Worm (Caenorhabditis elegans) whole organism, L4 larva: ENCODE data around the gene aqp-2.

Experiments used
- F26F4.8 ChIP-seq: fragments of 200-800 bp; sonication (Bioruptor generic); conservative IDR thresholded peaks from 2 replicates; pipeline ENCODE4 v1.3.6; 2022; ENCODE audit warnings: missing genetic modification characterization, missing compliant biosample characterization
- F49E8.2 ChIP-seq: sonication (generic microtip); optimal IDR thresholded peaks from 2 replicates; lab custom pipeline; 2016; ENCODE audit warnings: missing compliant biosample characterization, mild to moderate bottlenecking, missing genetic modification characterization, borderline replicate concordance
- Y48G9A.11 ChIP-seq: fragments of 200-800 bp; sonication (Bioruptor generic); IDR thresholded peaks from 2 replicates; pipeline ENCODE4 v1.3.6; 2022; ENCODE audit warnings: missing genetic modification reagents, missing genetic modification characterization, missing compliant biosample characterization
- Y5F2A.4 ChIP-seq: fragments of 200-800 bp; sonication (Bioruptor generic); optimal IDR thresholded peaks from 2 replicates; lab custom pipeline; 2018; ENCODE audit warnings: mild to moderate bottlenecking, missing genetic modification characterization, missing compliant biosample characterization
- Y75B8A.6 ChIP-seq: fragments of 200-800 bp; sonication (Bioruptor generic); IDR thresholded peaks from 2 replicates; pipeline ENCODE4 v1.3.6; 2022; ENCODE audit warnings: missing genetic modification reagents, missing genetic modification characterization, missing compliant biosample characterization
- ZK546.5 ChIP-seq, 2 experiments: sonication (generic microtip); optimal IDR thresholded peaks; 2 replicates each; lab custom pipeline; 2017; ENCODE audit warnings: missing biosample characterization in 2 of 2, missing genetic modification characterization in 2 of 2
- aha-1 ChIP-seq: fragments of 150-350 bp; peaks from one replicate; lab custom pipeline; 2014; ENCODE audit warnings: missing biosample characterization, missing genetic modification characterization
- aly-2 ChIP-seq: sonication (generic microtip); optimal IDR thresholded peaks from 2 replicates; lab custom pipeline; 2018; ENCODE audit warnings: missing biosample characterization, missing genetic modification characterization
- ama-1 ChIP-seq: fragments of 150-350 bp; optimal IDR thresholded peaks from 2 replicates; lab custom pipeline; 2014; ENCODE audit warnings: inconsistent platforms, mixed read lengths
- attf-4 ChIP-seq: sonication (generic microtip); optimal IDR thresholded peaks from 3 replicates; lab custom pipeline; 2017; ENCODE audit warnings: missing biosample characterization, missing genetic modification characterization
- ceh-20 ChIP-seq: fragments of 200-800 bp; sonication (Bioruptor generic); IDR thresholded peaks from 2 replicates; pipeline ENCODE4 v1.3.6; 2022; ENCODE audit warnings: missing genetic modification reagents, missing genetic modification characterization, missing compliant biosample characterization
- ceh-28 ChIP-seq: fragments of 150-350 bp; optimal IDR thresholded peaks from 2 replicates; lab custom pipeline; 2014; ENCODE audit warnings: missing biosample characterization, missing genetic modification reagents, missing genetic modification characterization
- ceh-32 ChIP-seq: sonication (generic microtip); optimal IDR thresholded peaks from 2 replicates; lab custom pipeline; 2016; ENCODE audit warnings: mild to moderate bottlenecking, missing genetic modification characterization, missing compliant biosample characterization; ENCODE audit not compliant: poor library complexity
- ceh-62 ChIP-seq: sonication (generic microtip); optimal IDR thresholded peaks from 2 replicates; lab custom pipeline; 2017; ENCODE audit warnings: missing biosample characterization, missing genetic modification characterization
- ctbp-1 ChIP-seq: fragments of 200-800 bp; sonication (Bioruptor generic); IDR thresholded peaks from 2 replicates; pipeline ENCODE4 v1.3.6; 2022; ENCODE audit warnings: missing genetic modification reagents, missing genetic modification characterization, missing compliant biosample characterization
- daf-16 ChIP-seq, 3 experiments: sonication (generic microtip); optimal IDR thresholded peaks; 2 replicates each; lab custom pipeline; 2016 to 2017; ENCODE audit warnings: missing genetic modification characterization in 3 of 3, missing genetic modification reagents in 3 of 3, mild to moderate bottlenecking in 2 of 3, missing compliant biosample characterization in 2 of 3, missing biosample characterization in 1 of 3, moderate library complexity in 1 of 3
- daf-19 ChIP-seq: fragments of 200-800 bp; sonication (Bioruptor generic); conservative IDR thresholded peaks from 2 replicates; pipeline ENCODE4 v1.3.6; 2022; ENCODE audit warnings: missing genetic modification characterization, missing compliant biosample characterization
- daf-8 ChIP-seq: fragments of 200-800 bp; sonication (Bioruptor generic); IDR thresholded peaks from 2 replicates; pipeline ENCODE4 v1.3.6; 2022; ENCODE audit warnings: missing genetic modification characterization, missing compliant biosample characterization
- dpl-1 ChIP-seq: fragments of 150-350 bp; optimal IDR thresholded peaks from 2 replicates; lab custom pipeline; 2014; ENCODE audit warnings: missing biosample characterization, missing genetic modification reagents, missing genetic modification characterization
- dve-1 ChIP-seq: sonication (generic microtip); optimal IDR thresholded peaks from 2 replicates; lab custom pipeline; 2017; ENCODE audit warnings: antibody characterized with exemption, mild to moderate bottlenecking, missing genetic modification characterization, missing compliant biosample characterization; ENCODE audit not compliant: insufficient read depth
- egl-43 ChIP-seq: fragments of 200-800 bp; sonication (Bioruptor generic); IDR thresholded peaks from 2 replicates; pipeline ENCODE4 v1.3.6; 2022; ENCODE audit warnings: missing genetic modification reagents, missing genetic modification characterization, missing compliant biosample characterization
- fkh-10 ChIP-seq: fragments of 150-350 bp; optimal IDR thresholded peaks from 2 replicates; lab custom pipeline; 2014; ENCODE audit warnings: missing biosample characterization, missing genetic modification reagents, missing genetic modification characterization
- hlh-11 ChIP-seq: fragments of 200-800 bp; sonication (Bioruptor generic); optimal IDR thresholded peaks from 2 replicates; lab custom pipeline; 2018; ENCODE audit warnings: mild to moderate bottlenecking, missing genetic modification characterization, missing compliant biosample characterization
- hlh-30 ChIP-seq: sonication (generic microtip); optimal IDR thresholded peaks from 2 replicates; lab custom pipeline; 2017; ENCODE audit warnings: antibody characterized with exemption, mild to moderate bottlenecking, missing genetic modification characterization, missing compliant biosample characterization; ENCODE audit not compliant: insufficient read depth
- lin-15B ChIP-seq: fragments of 150-350 bp; sonication (generic microtip); optimal IDR thresholded peaks from 3 replicates; lab custom pipeline; 2014; ENCODE audit warnings: missing biosample characterization, missing genetic modification characterization
- lin-38 ChIP-seq: fragments of 200-800 bp; sonication (Bioruptor generic); IDR thresholded peaks from 2 replicates; pipeline ENCODE4 v1.3.6; 2022; ENCODE audit warnings: missing genetic modification reagents, missing genetic modification characterization, missing compliant biosample characterization
- lir-3 ChIP-seq: sonication (generic microtip); optimal IDR thresholded peaks from 2 replicates; lab custom pipeline; 2016; ENCODE audit warnings: mild to moderate bottlenecking, missing genetic modification characterization, missing compliant biosample characterization
- madf-5 ChIP-seq, 2 experiments: fragments of 200-800 bp; sonication (Bioruptor generic); IDR thresholded peaks; 2 replicates each; pipeline ENCODE4 v1.3.6; 2022; ENCODE audit warnings: missing compliant biosample characterization in 2 of 2, missing genetic modification characterization in 2 of 2
- mdt-29 ChIP-seq: fragments of 200-800 bp; sonication (Bioruptor generic); IDR thresholded peaks from 2 replicates; pipeline ENCODE4 v1.3.6; 2022; ENCODE audit warnings: missing genetic modification reagents, missing genetic modification characterization, missing compliant biosample characterization
- mxl-2 ChIP-seq: fragments of 200-800 bp; sonication (Bioruptor generic); conservative IDR thresholded peaks from 2 replicates; pipeline ENCODE4 v1.3.6; 2022; ENCODE audit warnings: missing genetic modification reagents, missing genetic modification characterization, missing compliant biosample characterization
- mxl-3 ChIP-seq: fragments of 200-800 bp; sonication (Bioruptor generic); optimal IDR thresholded peaks from 2 replicates; lab custom pipeline; 2018; ENCODE audit warnings: mild to moderate bottlenecking, missing genetic modification characterization, missing compliant biosample characterization
- nhr-102 ChIP-seq: sonication (generic microtip); optimal IDR thresholded peaks from 2 replicates; lab custom pipeline; 2016; ENCODE audit warnings: mild to moderate bottlenecking, missing genetic modification characterization, moderate library complexity, missing compliant biosample characterization
- nhr-48 ChIP-seq: sonication (generic microtip); optimal IDR thresholded peaks from 2 replicates; lab custom pipeline; 2016; ENCODE audit warnings: mild to moderate bottlenecking, missing genetic modification characterization, missing compliant biosample characterization
- nhr-77 ChIP-seq: fragments of 150-350 bp; optimal IDR thresholded peaks from 2 replicates; lab custom pipeline; 2014; ENCODE audit warnings: missing biosample characterization, missing genetic modification characterization
- pqm-1 ChIP-seq: sonication (generic microtip); optimal IDR thresholded peaks from 2 replicates; lab custom pipeline; 2017; ENCODE audit warnings: missing biosample characterization, missing genetic modification characterization
- saeg-2 ChIP-seq: fragments of 200-800 bp; sonication (Bioruptor generic); IDR thresholded peaks from 2 replicates; pipeline ENCODE4 v1.3.6; 2022; ENCODE audit warnings: missing genetic modification reagents, missing genetic modification characterization, missing compliant biosample characterization
- set-16 ChIP-seq: fragments of 200-800 bp; sonication (Bioruptor generic); IDR thresholded peaks from 2 replicates; pipeline ENCODE4 v1.3.6; 2022; ENCODE audit warnings: missing genetic modification reagents, missing genetic modification characterization, missing compliant biosample characterization
- snpc-1.2 ChIP-seq: fragments of 200-800 bp; sonication (Bioruptor generic); IDR thresholded peaks from 2 replicates; pipeline ENCODE4 v1.3.6; 2022; ENCODE audit warnings: missing genetic modification reagents, missing genetic modification characterization, missing compliant biosample characterization
- spr-1 ChIP-seq: sonication (generic microtip); optimal IDR thresholded peaks from 2 replicates; lab custom pipeline; 2016; ENCODE audit warnings: mild to moderate bottlenecking, missing genetic modification characterization, missing compliant biosample characterization
- unc-130 ChIP-seq: sonication (generic microtip); optimal IDR thresholded peaks from 2 replicates; lab custom pipeline; 2016; ENCODE audit warnings: missing genetic modification reagents, missing genetic modification characterization, missing compliant biosample characterization
- zfp-3 ChIP-seq: fragments of 200-800 bp; sonication (Bioruptor generic); conservative IDR thresholded peaks from 2 replicates; pipeline ENCODE4 v1.3.6; 2022; ENCODE audit warnings: missing genetic modification reagents, missing genetic modification characterization, missing compliant biosample characterization
- zip-11 ChIP-seq: fragments of 200-800 bp; sonication (Bioruptor generic); IDR thresholded peaks from 2 replicates; pipeline ENCODE4 v1.3.6; 2022; ENCODE audit warnings: missing genetic modification characterization, missing compliant biosample characterization

Gene aqp-2

DNA sequence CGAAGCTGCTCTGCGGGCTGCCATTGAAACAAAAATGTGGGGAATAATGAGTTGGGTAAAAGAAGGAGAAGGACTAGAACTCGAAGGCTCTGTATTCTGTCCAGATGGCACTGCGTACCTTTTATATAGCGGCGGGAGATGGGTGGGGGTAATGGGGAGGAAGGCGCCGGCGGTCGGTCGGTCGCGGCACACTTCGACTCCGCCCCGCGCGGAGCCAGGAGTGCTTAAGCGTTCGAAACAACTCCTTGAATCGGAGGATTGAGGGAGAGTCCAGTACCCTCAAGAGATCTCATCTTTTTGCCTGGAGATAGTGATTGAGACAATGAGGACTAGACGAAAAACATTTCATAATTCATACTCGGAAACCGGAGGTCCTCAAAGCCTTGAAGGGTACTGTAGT lies 34.6 kb downstream of the aqp-2 start, which contains the start of gene abu-14:
TSS of gene abu-14 (minus strand) at position 81 of the 400 bp plus-strand sequence.
- TF ChIP-seq ctbp-1 (GFP tag; lab: Robert Waterston, UW) (no peak), egl-43 (0 out of 2 replicates have a peak, but pooled peaks have one; percentile 6), set-16 (GFP tag; lab: Robert Waterston, UW) (peak; percentile 86)

DNA sequence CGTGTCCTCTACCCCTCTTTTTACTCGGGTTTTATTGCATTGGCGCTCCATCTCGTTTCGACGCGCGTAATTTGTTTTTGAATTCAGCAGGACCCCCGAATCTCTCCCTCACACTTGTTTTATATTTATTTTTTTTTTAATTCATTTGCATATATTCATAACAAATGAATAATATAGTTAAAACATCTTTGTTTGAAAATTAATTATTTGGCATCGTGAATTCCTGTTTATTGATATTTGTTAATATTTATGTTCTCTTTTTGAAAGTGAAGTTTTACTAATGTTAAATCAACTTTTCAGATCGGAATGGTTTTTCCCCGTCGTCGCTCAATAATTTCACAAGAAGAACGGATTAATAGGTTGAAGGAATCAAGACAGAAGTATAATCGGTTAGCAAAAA lies 38.8 kb downstream of the aqp-2 start, which contains the start of gene ZK1067.3:
TSS of gene ZK1067.3 (plus strand) at position 301 of the 400 bp plus-strand sequence.
- TF ChIP-seq lir-3 (tag; lab: Kevin White, UChicago): no peak
- no peak for TF ChIP-seq ceh-32 (tag; lab: Kevin White, UChicago)
- TF ChIP-seq lin-38 (GFP tag; lab: Robert Waterston, UW): 0 out of 2 replicates have a peak, but pooled peaks have one; percentile 4
- TF ChIP-seq pqm-1: no peak

- TF ChIP-seq Y48G9A.11 (GFP tag; lab: Robert Waterston, UW): peak; percentile 69
- peak; percentile 32 for TF ChIP-seq F49E8.2 (tag; lab: Kevin White, UChicago)
- TF ChIP-seq unc-130 (GFP tag; lab: Kevin White, UChicago): peak; percentile 35
- TF ChIP-seq F26F4.8 (GFP tag; lab: Robert Waterston, UW): no peak
- TF ChIP-seq Y75B8A.6 (GFP tag; lab: Robert Waterston, UW): no peak
- TF ChIP-seq ama-1 (lab: Kevin White, UChicago): no peak
- peak; percentile 38; the same call in 1 of the 2 replicates for TF ChIP-seq lin-38 (GFP tag; lab: Robert Waterston, UW)
- no peak for TF ChIP-seq nhr-102 (tag; lab: Kevin White, UChicago)
Measured at ce11 chrII:9213055-9213708, 48.6 kb downstream of the aqp-2 start, which contains the start of gene znfx-1. znfx-1 (plus strand) TSS chrII:9213658.

- TF ChIP-seq hlh-11 (tag; lab: Kevin White, UChicago) (peak; percentile 67), attf-4 (tag; lab: Kevin White, UChicago) (no peak), zip-11 (GFP tag; lab: Robert Waterston, UW) (no peak), spr-1 (no peak), aly-2 (no peak), dpl-1 (GFP tag; lab: Kevin White, UChicago) (peak; percentile 15), mxl-2 (no peak), ceh-20 (GFP tag; lab: Robert Waterston, UW) (no peak), nhr-48 (tag; lab: Kevin White, UChicago) (peak; percentile 28), ctbp-1 (GFP tag; lab: Robert Waterston, UW) (no peak), ZK546.5 (tag; optimal IDR thresholded peaks at IDR 0.05; lab: Kevin White, UChicago) (no peak), lin-38 (GFP tag; lab: Robert Waterston, UW) (peak; percentile 76), saeg-2 (GFP tag; lab: Robert Waterston, UW) (no peak), nhr-102 (tag; lab: Kevin White, UChicago) (peak; percentile 59), ceh-62 (tag; lab: Kevin White, UChicago) (no peak), mxl-3 (GFP tag; lab: Kevin White, UChicago) (no peak), lin-15B (tag; lab: Kevin White, UChicago) (no peak), daf-8 (GFP tag; lab: Robert Waterston, UW) (no peak), nhr-77 (tag; lab: Kevin White, UChicago) (no peak), mdt-29 (peak; percentile 43; the same call in 1 of the 2 replicates), dve-1 (no peak), snpc-1.2 (GFP tag; lab: Robert Waterston, UW) (peak; percentile 60), fkh-10 (GFP tag; lab: Kevin White, UChicago) (no peak), aha-1 (tag; lab: Kevin White, UChicago) (peak; percentile 58), zfp-3 (GFP tag; lab: Robert Waterston, UW) (no peak), ceh-28 (no peak), Y48G9A.11 (GFP tag; lab: Robert Waterston, UW) (peak; percentile 80), daf-16 (GFP tag; optimal IDR thresholded peaks at IDR 0.05; lab: Kevin White, UChicago) (peak; percentile 56 to 75), daf-16 (tag; optimal IDR thresholded peaks at IDR 0.05; lab: Kevin White, UChicago) (peak; percentile 57), egl-43 (peak; percentile 83), madf-5 (GFP tag; IDR thresholded peaks at IDR 0.05; lab: Robert Waterston, UW) (0 out of 4 replicates have a peak, but pooled peaks of 1 of the 2 experiments have one; percentile 37), hlh-30 (tag; lab: Kevin White, UChicago) (peak; percentile 43), Y75B8A.6 (GFP tag; lab: Robert Waterston, UW) (no peak), Y5F2A.4 (GFP tag; lab: Kevin White, UChicago) (no peak), daf-19 (GFP tag; lab: Robert Waterston, UW) (no peak)
Measured at ce11 chrII:9211684-9212083, 50.1 kb downstream of the aqp-2 start.
